Worm (Caenorhabditis elegans) whole organism, L4 larva: ENCODE results near the gene metl-9.

Source experiments
- fos-1 ChIP-seq: fragments of 150-350 bp; optimal IDR thresholded peaks from 2 replicates; lab custom pipeline; 2014; ENCODE audit warnings: missing biosample characterization, missing genetic modification characterization
- madf-5 ChIP-seq, 2 experiments: fragments of 200-800 bp; sonication (Bioruptor generic); IDR thresholded peaks; 2 replicates each; pipeline ENCODE4 v1.3.6; 2022; ENCODE audit warnings: missing compliant biosample characterization in 2 of 2, missing genetic modification characterization in 2 of 2
- mxl-3 ChIP-seq: fragments of 200-800 bp; sonication (Bioruptor generic); optimal IDR thresholded peaks from 2 replicates; lab custom pipeline; 2018; ENCODE audit warnings: mild to moderate bottlenecking, missing genetic modification characterization, missing compliant biosample characterization
- pqm-1 ChIP-seq: sonication (generic microtip); optimal IDR thresholded peaks from 2 replicates; lab custom pipeline; 2017; ENCODE audit warnings: missing biosample characterization, missing genetic modification characterization

- TF ChIP-seq madf-5 (GFP tag; IDR thresholded peaks at IDR 0.05; lab: Robert Waterston, UW) (no peak), pqm-1 (tag; lab: Kevin White, UChicago) (no peak), mxl-3 (GFP tag; lab: Kevin White, UChicago) (no peak), fos-1 (tag; lab: Kevin White, UChicago) (no peak)
Measured at ce11 chrX:5147918-5148317, 31.0 kb downstream of the metl-9 start, which contains the start of gene C31H2.14.
